Fruit fly (Drosophila melanogaster) whole organism, embryonic: ENCODE measurements around the gene Vps4.

ENCODE experiments used
- ATbp ChIP-seq: fragments of 200-800 bp; sonication (Bioruptor generic); optimal IDR thresholded peaks from 2 replicates; lab custom pipeline; 2017; ENCODE audit warnings: missing biosample characterization, mild to moderate bottlenecking, missing genetic modification characterization, missing genetic modification reagents
- Aef1 ChIP-seq: fragments of 200-800 bp; sonication (Bioruptor generic); IDR thresholded peaks from 3 replicates; pipeline ENCODE4 v1.3.6; 2022; ENCODE audit warnings: missing biosample characterization, missing genetic modification characterization
- Antp ChIP-seq: fragments of 200-800 bp; sonication (Bioruptor generic); optimal IDR thresholded peaks from 3 replicates; lab custom pipeline; 2016; ENCODE audit warnings: missing biosample characterization, missing genetic modification characterization
- Blimp-1 ChIP-seq: fragments of 200-800 bp; sonication (Bioruptor generic); optimal IDR thresholded peaks from 3 replicates; lab custom pipeline; 2018; ENCODE audit warnings: missing biosample characterization, missing genetic modification characterization, mild to moderate bottlenecking, moderate library complexity, missing genetic modification reagents
- CG11695 ChIP-seq: fragments of 200-800 bp; sonication (Bioruptor generic); IDR thresholded peaks from 3 replicates; pipeline ENCODE4 v1.3.6; 2022; ENCODE audit warnings: missing biosample characterization, missing genetic modification characterization
- CG13424 ChIP-seq: fragments of 200-800 bp; sonication (Bioruptor generic); optimal IDR thresholded peaks from 2 replicates; lab custom pipeline; 2019; ENCODE audit warnings: missing biosample characterization, mild to moderate bottlenecking, missing genetic modification characterization, moderate library complexity
- CG13894 ChIP-seq: fragments of 200-800 bp; sonication (Bioruptor generic); optimal IDR thresholded peaks from 3 replicates; lab custom pipeline; 2018; ENCODE audit warnings: missing biosample characterization, mild to moderate bottlenecking, missing genetic modification characterization, moderate library complexity
- CG15011 ChIP-seq: fragments of 200-800 bp; sonication (Bioruptor generic); optimal IDR thresholded peaks from 3 replicates; lab custom pipeline; 2018; ENCODE audit warnings: missing biosample characterization, mild to moderate bottlenecking, missing genetic modification characterization
- CG15269 ChIP-seq: fragments of 200-800 bp; sonication (Bioruptor generic); optimal IDR thresholded peaks from 2 replicates; lab custom pipeline; 2018; ENCODE audit warnings: missing biosample characterization, mild to moderate bottlenecking, missing genetic modification characterization, moderate library complexity
- CG17328 ChIP-seq: fragments of 200-800 bp; sonication (Bioruptor generic); IDR thresholded peaks from 2 replicates; pipeline ENCODE4 v1.3.6; 2022; ENCODE audit warnings: missing biosample characterization, missing genetic modification characterization
- CG17361 ChIP-seq: fragments of 200-800 bp; sonication (Bioruptor generic); IDR thresholded peaks from 3 replicates; pipeline ENCODE4 v1.3.6; 2022; ENCODE audit warnings: missing biosample characterization, missing genetic modification characterization
- CG17612 ChIP-seq: fragments of 200-800 bp; sonication (Bioruptor generic); IDR thresholded peaks from 2 replicates; pipeline ENCODE4 v1.3.6; 2022; ENCODE audit warnings: missing biosample characterization, missing genetic modification characterization
- CG1832 ChIP-seq: fragments of 200-800 bp; sonication (Bioruptor generic); optimal IDR thresholded peaks from 2 replicates; lab custom pipeline; 2017; ENCODE audit warnings: missing biosample characterization, mild to moderate bottlenecking, missing genetic modification characterization, inconsistent platforms
- CG2120 ChIP-seq: fragments of 200-800 bp; sonication (Bioruptor generic); optimal IDR thresholded peaks from 3 replicates; lab custom pipeline; 2016; ENCODE audit warnings: missing biosample characterization, missing genetic modification characterization
- CG31224 ChIP-seq: fragments of 200-800 bp; sonication (Bioruptor generic); IDR thresholded peaks from 2 replicates; pipeline ENCODE4 v1.3.6; 2022; ENCODE audit warnings: missing biosample characterization, missing genetic modification characterization
- CG31365 ChIP-seq: fragments of 200-800 bp; sonication (Bioruptor generic); optimal IDR thresholded peaks from 2 replicates; lab custom pipeline; 2018; ENCODE audit warnings: missing biosample characterization, mild to moderate bottlenecking, missing genetic modification characterization
- CG31441 ChIP-seq: fragments of 200-800 bp; sonication (Bioruptor generic); IDR thresholded peaks from 2 replicates; pipeline ENCODE4 v1.3.6; 2022; ENCODE audit warnings: missing biosample characterization, missing genetic modification characterization
- CG34422 ChIP-seq: fragments of 200-800 bp; sonication (Bioruptor generic); IDR thresholded peaks from 3 replicates; pipeline ENCODE4 v1.3.6; 2022; ENCODE audit warnings: missing biosample characterization, missing genetic modification characterization
- CG4282 ChIP-seq: fragments of 200-800 bp; sonication (Bioruptor generic); optimal IDR thresholded peaks from 2 replicates; lab custom pipeline; 2016; ENCODE audit warnings: missing biosample characterization, missing genetic modification characterization
- CG7271 ChIP-seq: fragments of 200-800 bp; sonication (Bioruptor generic); optimal IDR thresholded peaks from 2 replicates; lab custom pipeline; 2018; ENCODE audit warnings: missing biosample characterization, mild to moderate bottlenecking, missing genetic modification characterization, moderate library complexity
- CG7556 ChIP-seq: fragments of 200-800 bp; sonication (Bioruptor generic); optimal IDR thresholded peaks from 2 replicates; lab custom pipeline; 2017; ENCODE audit warnings: missing biosample characterization, mild to moderate bottlenecking, missing genetic modification characterization
- CG7987 ChIP-seq: fragments of 200-800 bp; sonication (Bioruptor generic); optimal IDR thresholded peaks from 2 replicates; lab custom pipeline; 2018; ENCODE audit warnings: missing biosample characterization, mild to moderate bottlenecking, missing genetic modification characterization, moderate library complexity
- CG8944 ChIP-seq: fragments of 200-800 bp; sonication (Bioruptor generic); optimal IDR thresholded peaks from 3 replicates; lab custom pipeline; 2016; ENCODE audit warnings: missing biosample characterization, missing genetic modification characterization
- D19B ChIP-seq: fragments of 200-800 bp; sonication (Bioruptor generic); optimal IDR thresholded peaks from 2 replicates; lab custom pipeline; 2017; ENCODE audit warnings: missing biosample characterization, mild to moderate bottlenecking, missing genetic modification characterization
- Ets65A ChIP-seq: fragments of 200-800 bp; sonication (Bioruptor generic); peaks from one replicate; lab custom pipeline; 2016; ENCODE audit warnings: missing biosample characterization, missing genetic modification characterization
- HLH54F ChIP-seq: fragments of 200-800 bp; sonication (Bioruptor generic); optimal IDR thresholded peaks from 3 replicates; lab custom pipeline; 2016; ENCODE audit warnings: missing biosample characterization, missing genetic modification characterization
- Myb ChIP-seq: fragments of 200-800 bp; sonication (Bioruptor generic); optimal IDR thresholded peaks from 2 replicates; lab custom pipeline; 2016; ENCODE audit warnings: missing biosample characterization, missing genetic modification characterization
- Side ChIP-seq: fragments of 200-800 bp; sonication (Bioruptor generic); optimal IDR thresholded peaks from 2 replicates; lab custom pipeline; 2016; ENCODE audit warnings: missing biosample characterization, missing genetic modification characterization
- Six4 ChIP-seq: fragments of 200-800 bp; sonication (Bioruptor generic); optimal IDR thresholded peaks from 2 replicates; lab custom pipeline; 2016; ENCODE audit warnings: missing biosample characterization, missing genetic modification characterization
- ara ChIP-seq: fragments of 200-800 bp; sonication (Bioruptor generic); IDR thresholded peaks from 2 replicates; pipeline ENCODE4 v1.3.6; 2022; ENCODE audit warnings: missing biosample characterization, missing genetic modification characterization
- br ChIP-seq: fragments of >200 bp; optimal IDR thresholded peaks from 2 replicates; lab custom pipeline; 2017
- crol ChIP-seq: fragments of 200-800 bp; sonication (Bioruptor generic); IDR thresholded peaks from 2 replicates; pipeline ENCODE4 v1.3.6; 2022; ENCODE audit warnings: missing biosample characterization, missing genetic modification characterization
- danr ChIP-seq: fragments of 200-800 bp; sonication (Bioruptor generic); IDR thresholded peaks from 2 replicates; pipeline ENCODE4 v1.3.6; 2022; ENCODE audit warnings: missing biosample characterization, missing genetic modification characterization
- dpn ChIP-seq, 2 experiments: fragments of 200-800 bp; sonication (Bioruptor generic); optimal IDR thresholded peaks; 3 replicates each; lab custom pipeline; 2016; ENCODE audit warnings: missing biosample characterization in 2 of 2, missing genetic modification characterization in 2 of 2
- emc ChIP-seq: fragments of 200-800 bp; sonication (Bioruptor generic); optimal IDR thresholded peaks from 2 replicates; lab custom pipeline; 2016; ENCODE audit warnings: missing biosample characterization, missing genetic modification characterization
- eve ChIP-seq, 2 experiments: fragments of >200 bp; optimal IDR thresholded peaks; 2 replicates each; lab custom pipeline; 2017; ENCODE audit warnings: missing biosample characterization in 2 of 2, missing genetic modification characterization in 2 of 2
- ewg ChIP-seq: fragments of 200-800 bp; sonication (Bioruptor generic); optimal IDR thresholded peaks from 3 replicates; lab custom pipeline; 2017; ENCODE audit warnings: mild to moderate bottlenecking, missing biosample characterization, missing genetic modification reagents, missing genetic modification characterization
- fu2 ChIP-seq: fragments of 200-800 bp; sonication (Bioruptor generic); optimal IDR thresholded peaks from 2 replicates; lab custom pipeline; 2016; ENCODE audit warnings: missing biosample characterization, missing genetic modification characterization
- ind ChIP-seq: fragments of 200-800 bp; sonication (Bioruptor generic); optimal IDR thresholded peaks from 3 replicates; lab custom pipeline; 2016; ENCODE audit warnings: missing biosample characterization, missing genetic modification characterization
- ken ChIP-seq: fragments of 200-800 bp; sonication (Bioruptor generic); IDR thresholded peaks from 3 replicates; pipeline ENCODE4 v1.3.6; 2022; ENCODE audit warnings: missing biosample characterization, missing genetic modification characterization
- kni ChIP-seq: fragments of 200-800 bp; sonication (Bioruptor generic); optimal IDR thresholded peaks from 3 replicates; lab custom pipeline; 2017; ENCODE audit warnings: mild to moderate bottlenecking, missing biosample characterization, missing genetic modification reagents, missing genetic modification characterization
- pho ChIP-seq: fragments of 200-800 bp; sonication (Bioruptor generic); optimal IDR thresholded peaks from 2 replicates; lab custom pipeline; 2016; ENCODE audit warnings: missing biosample characterization, missing genetic modification characterization
- pum ChIP-seq: fragments of 200-800 bp; sonication (Bioruptor generic); optimal IDR thresholded peaks from 2 replicates; lab custom pipeline; 2016; ENCODE audit warnings: missing biosample characterization, missing genetic modification characterization
- seq ChIP-seq: fragments of 200-800 bp; sonication (Bioruptor generic); IDR thresholded peaks from 2 replicates; pipeline ENCODE4 v1.3.6; 2022; ENCODE audit warnings: missing biosample characterization, missing genetic modification characterization
- shn ChIP-seq: fragments of 200-800 bp; sonication (Bioruptor generic); optimal IDR thresholded peaks from 3 replicates; lab custom pipeline; 2016; ENCODE audit warnings: missing biosample characterization, missing genetic modification characterization
- ssp ChIP-seq: fragments of 200-800 bp; sonication (Bioruptor generic); IDR thresholded peaks from 2 replicates; pipeline ENCODE4 v1.3.6; 2022; ENCODE audit warnings: missing biosample characterization, missing genetic modification characterization
- vfl ChIP-seq: fragments of 200-800 bp; sonication (Bioruptor generic); optimal IDR thresholded peaks from 2 replicates; lab custom pipeline; 2016; ENCODE audit warnings: missing biosample characterization, missing genetic modification characterization
- zen2 ChIP-seq: fragments of 200-800 bp; sonication (Bioruptor generic); IDR thresholded peaks from 3 replicates; pipeline ENCODE4 v1.3.6; 2022; ENCODE audit warnings: missing biosample characterization, missing genetic modification characterization; ENCODE audit not compliant: partially characterized antibody
- zf30C ChIP-seq: fragments of 200-800 bp; sonication (Bioruptor generic); optimal IDR thresholded peaks from 3 replicates; lab custom pipeline; 2018; ENCODE audit warnings: missing biosample characterization, mild to moderate bottlenecking, missing genetic modification characterization

The Vps4 gene

dm6 chrX:17881138-17882121, 26.1 kb upstream of the Vps4 start (continued):
- TF ChIP-seq Six4, result no peak
- TF ChIP-seq CG17328, result 0 out of 2 replicates have a peak, but pooled peaks have one; percentile 21
- peak; percentile 31 for TF ChIP-seq fu2 (GFP tag; lab: Kevin White, UChicago)
- no peak for TF ChIP-seq ara (GFP tag; lab: Robert Waterston, UW)
- TF ChIP-seq zen2 (GFP tag; lab: Robert Waterston, UW), result no peak
- no peak for TF ChIP-seq CG7987 (GFP tag; lab: Kevin White, UChicago)
- peak; percentile 27 for TF ChIP-seq CG1832
- peak; percentile 71 for TF ChIP-seq pho
- TF ChIP-seq vfl, result peak; percentile 28
- peak in 1 of 2 experiments; percentile 83 for TF ChIP-seq eve (GFP tag; optimal IDR thresholded peaks at IDR 0.05; lab: Kevin White, UChicago)
- peak; percentile 46; the same call in 1 of the 2 replicates for TF ChIP-seq CG31224 (GFP tag; lab: Robert Waterston, UW)
- peak; percentile 80 for TF ChIP-seq ind
- peak; percentile 44; the same call in 2 of the 3 replicates for TF ChIP-seq CG17361 (GFP tag; lab: Robert Waterston, UW)
- TF ChIP-seq br (lab: Kevin White, UChicago), result no peak
- peak; percentile 68 for TF ChIP-seq Antp
- peak; percentile 1 for TF ChIP-seq CG7556 (GFP tag; lab: Kevin White, UChicago)
- TF ChIP-seq CG4282, result no peak
- TF ChIP-seq CG2120, result peak; percentile 76
- TF ChIP-seq seq (GFP tag; lab: Robert Waterston, UW), result peak; percentile 47; the same call in 1 of the 2 replicates
- TF ChIP-seq ATbp, result peak; percentile 20
- TF ChIP-seq CG15011, result no peak
- TF ChIP-seq HLH54F (GFP tag; lab: Kevin White, UChicago), result peak; percentile 48
- peak; percentile 24 for TF ChIP-seq shn (GFP tag; lab: Kevin White, UChicago)
- TF ChIP-seq ssp (GFP tag; lab: Robert Waterston, UW), result 0 out of 2 replicates have a peak, but pooled peaks have one; percentile 20
- TF ChIP-seq zf30C (GFP tag; lab: Kevin White, UChicago), result no peak
- peak; percentile 19 for TF ChIP-seq pum (GFP tag; lab: Kevin White, UChicago)
- TF ChIP-seq kni, result no peak
- peak; percentile 44 for TF ChIP-seq Myb (GFP tag; lab: Kevin White, UChicago)
- peak; percentile 70 for TF ChIP-seq CG15269
- TF ChIP-seq Ets65A (GFP tag; lab: Kevin White, UChicago), result peak; percentile 92
- peak; percentile 14 for TF ChIP-seq Side (GFP tag; lab: Kevin White, UChicago)
- TF ChIP-seq ewg (GFP tag; lab: Kevin White, UChicago), result peak; percentile 8
- peak; percentile 14 for TF ChIP-seq Blimp-1 (GFP tag; lab: Kevin White, UChicago)
- TF ChIP-seq CG31365, result peak; percentile 25
- no peak for TF ChIP-seq CG13894
- peak; percentile 63 for TF ChIP-seq Aef1 (GFP tag; lab: Robert Waterston, UW)
- peak; percentile 57 for TF ChIP-seq CG13424 (tag; lab: Kevin White, UChicago)
- peak; percentile 36; the same call in 1 of the 2 replicates for TF ChIP-seq danr (GFP tag; lab: Robert Waterston, UW)
- TF ChIP-seq CG34422 (GFP tag; lab: Robert Waterston, UW), result peak; percentile 23; the same call in 1 of the 3 replicates
- TF ChIP-seq crol (GFP tag; lab: Robert Waterston, UW), result peak; percentile 82
- TF ChIP-seq CG8944 (GFP tag; lab: Kevin White, UChicago), result peak; percentile 43
- peak; percentile 48 for TF ChIP-seq D19B (GFP tag; lab: Kevin White, UChicago)
- peak; percentile 49 to 62 for TF ChIP-seq dpn (GFP tag; optimal IDR thresholded peaks at IDR 0.05; lab: Kevin White, UChicago)
- peak; percentile 12; the same call in 1 of the 2 replicates for TF ChIP-seq CG31441 (GFP tag; lab: Robert Waterston, UW)
- TF ChIP-seq CG17612, result no peak
- TF ChIP-seq CG7271 (tag; lab: Kevin White, UChicago), result no peak
- TF ChIP-seq emc (GFP tag; lab: Kevin White, UChicago), result peak; percentile 51
- 0 out of 3 replicates have a peak, but pooled peaks have one; percentile 27 for TF ChIP-seq CG11695 (GFP tag; lab: Robert Waterston, UW)
- peak; percentile 47; the same call in 1 of the 3 replicates for TF ChIP-seq ken
